Worm (Caenorhabditis elegans) whole organism, late embryonic: ENCODE measurements around the gene F14D2.19.

ENCODE experiments used
- C38D4.7 ChIP-seq: fragments of 200-800 bp; sonication (Bioruptor generic); optimal IDR thresholded peaks from 2 replicates; lab custom pipeline; 2018; ENCODE audit warnings: mild to moderate bottlenecking, missing genetic modification characterization, moderate library complexity, missing compliant biosample characterization
- ama-1 ChIP-seq: fragments of 150-350 bp; optimal IDR thresholded peaks from 2 replicates; lab custom pipeline; 2014
- lim-6 ChIP-seq: sonication (generic microtip); optimal IDR thresholded peaks from 2 replicates; lab custom pipeline; 2016; ENCODE audit warnings: missing genetic modification characterization, missing compliant biosample characterization
- lin-11 ChIP-seq: fragments of 200-800 bp; sonication (Bioruptor generic); optimal IDR thresholded peaks from 2 replicates; lab custom pipeline; 2018; ENCODE audit warnings: mild to moderate bottlenecking, missing genetic modification characterization, missing compliant biosample characterization
- odd-2 ChIP-seq: sonication (generic microtip); optimal IDR thresholded peaks from 2 replicates; lab custom pipeline; 2017; ENCODE audit warnings: antibody characterized with exemption, mild to moderate bottlenecking, missing genetic modification characterization, missing compliant biosample characterization
- pha-4 ChIP-seq: fragments of 150-350 bp; optimal IDR thresholded peaks from 2 replicates; lab custom pipeline; 2018; ENCODE audit warnings: missing biosample characterization, missing genetic modification reagents, missing genetic modification characterization

DNA sequence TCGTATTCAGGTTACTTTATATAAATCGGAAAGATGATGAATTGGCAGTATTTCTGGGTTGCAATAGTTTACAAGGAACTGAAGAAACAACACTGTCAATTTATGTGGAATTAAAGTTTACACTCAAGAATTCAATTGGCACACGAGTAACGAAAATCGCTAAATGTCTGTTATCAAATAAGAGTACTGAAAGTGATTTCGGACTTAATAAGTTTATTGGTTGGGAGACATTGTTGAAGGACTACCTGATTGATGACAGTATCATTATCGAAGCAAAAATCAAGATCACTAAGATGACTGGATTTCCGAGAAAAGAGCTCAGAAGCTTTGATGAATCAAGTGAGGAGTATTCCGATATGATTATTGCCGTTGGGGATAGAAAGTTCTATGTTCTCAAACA is 38.4 kb upstream of the F14D2.19 start:
- no peak for TF ChIP-seq odd-2
- no peak for TF ChIP-seq C38D4.7 (GFP tag; lab: Kevin White, UChicago)
- TF ChIP-seq lim-6, result no peak
- TF ChIP-seq lin-11 (tag; lab: Kevin White, UChicago), result no peak
- TF ChIP-seq pha-4 (tag; lab: Kevin White, UChicago), result no peak
- TF ChIP-seq ama-1 (lab: Kevin White, UChicago), result no peak
